Worm (Caenorhabditis elegans) whole organism, midembryonic: Measurements from ENCODE around the gene larp-1.

Experiments used
- T22C8.4 ChIP-seq: fragments of 200-800 bp; sonication (Bioruptor generic); IDR thresholded peaks from 2 replicates; pipeline ENCODE4 v1.3.6; 2022; ENCODE audit warnings: missing genetic modification characterization, missing compliant biosample characterization
- cog-1 ChIP-seq: sonication (generic microtip); optimal IDR thresholded peaks from 2 replicates; lab custom pipeline; 2016; ENCODE audit warnings: missing genetic modification characterization, missing compliant biosample characterization
- flt-1 ChIP-seq: fragments of 200-800 bp; sonication (Bioruptor generic); IDR thresholded peaks from 2 replicates; pipeline ENCODE4 v1.3.6; 2022; ENCODE audit warnings: missing genetic modification characterization, missing compliant biosample characterization
- klf-2 ChIP-seq: fragments of 200-800 bp; sonication (Bioruptor generic); conservative IDR thresholded peaks from 2 replicates; pipeline ENCODE4 v1.3.6; 2022; ENCODE audit warnings: missing genetic modification reagents, missing genetic modification characterization, missing compliant biosample characterization
- ref-1 ChIP-seq: fragments of 200-800 bp; sonication (Bioruptor generic); conservative IDR thresholded peaks from 2 replicates; pipeline ENCODE4 v1.3.6; 2022; ENCODE audit warnings: missing genetic modification reagents, missing genetic modification characterization, missing compliant biosample characterization
- tab-1 ChIP-seq: fragments of 200-800 bp; sonication (Bioruptor generic); IDR thresholded peaks from 2 replicates; pipeline ENCODE4 v1.3.6; 2022; ENCODE audit warnings: missing genetic modification characterization, missing compliant biosample characterization

DNA sequence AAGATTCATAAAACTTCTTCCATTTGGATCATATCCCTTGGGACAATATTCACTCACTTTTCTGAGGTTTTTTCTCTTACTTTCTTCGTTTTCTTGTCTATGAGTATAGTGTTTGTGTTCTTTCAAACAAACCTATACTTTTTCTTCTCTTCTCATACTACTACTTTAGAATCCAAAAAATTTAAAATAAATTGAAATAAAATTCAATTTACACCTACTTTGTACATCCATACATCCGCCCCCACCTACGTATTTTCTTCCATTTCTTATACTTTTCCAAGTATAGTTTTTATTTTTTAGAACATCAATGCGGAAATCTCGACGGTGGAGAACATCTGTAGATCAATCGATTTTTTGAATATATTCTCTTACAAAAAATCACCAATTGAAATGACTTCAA is 52.2 kb downstream of the larp-1 start, which contains the start of gene nca-2:
- TF ChIP-seq flt-1, result no peak
- TF ChIP-seq tab-1 (GFP tag; lab: Robert Waterston, UW), result no peak
- TF ChIP-seq ref-1 (GFP tag; lab: Robert Waterston, UW), result no peak
- no peak for TF ChIP-seq cog-1 (tag; lab: Kevin White, UChicago)
- TF ChIP-seq klf-2 (GFP tag; lab: Robert Waterston, UW), result no peak
- TF ChIP-seq T22C8.4 (GFP tag; lab: Robert Waterston, UW), result no peak
